Fruit fly (Drosophila melanogaster): Measurements from ENCODE around the gene HP1c.

The HP1c gene

dm6 chr3R:22726771-22727455 is 18.5 kb upstream of the HP1c start, which contains the start of gene CG45049:
Gene CG45049, plus strand, starts transcription at chr3R:22726967.
- TF ChIP-seq Dll (optimal IDR thresholded peaks at IDR 0.05) (no peak), psq (optimal IDR thresholded peaks at IDR 0.05) (no peak), CG8478 (optimal IDR thresholded peaks at IDR 0.05) (no peak), EcR (GFP tag; optimal IDR thresholded peaks at IDR 0.05) (no peak)

dm6 chr3R:22727456-22727833 is 18.0 kb upstream of the HP1c start:
- TF ChIP-seq usp (GFP tag; optimal IDR thresholded peaks at IDR 0.05) (no peak), Dll (optimal IDR thresholded peaks at IDR 0.05) (no peak), pan (optimal IDR thresholded peaks at IDR 0.05) (no peak), CG8478 (optimal IDR thresholded peaks at IDR 0.05) (no peak), EcR (GFP tag; optimal IDR thresholded peaks at IDR 0.05) (no peak), psq (optimal IDR thresholded peaks at IDR 0.05) (no peak)

dm6 chr3R:22727857-22728256 is 17.6 kb upstream of the HP1c start:
- TF ChIP-seq pan (optimal IDR thresholded peaks at IDR 0.05) (no peak), CG8478 (optimal IDR thresholded peaks at IDR 0.05) (no peak), psq (optimal IDR thresholded peaks at IDR 0.05) (no peak), EcR (GFP tag; optimal IDR thresholded peaks at IDR 0.05) (no peak), usp (GFP tag; optimal IDR thresholded peaks at IDR 0.05) (no peak), Dll (optimal IDR thresholded peaks at IDR 0.05) (no peak)

- no peak for TF ChIP-seq EcR (GFP tag; optimal IDR thresholded peaks at IDR 0.05)
- no peak for TF ChIP-seq pan (optimal IDR thresholded peaks at IDR 0.05)
- no peak for TF ChIP-seq usp (GFP tag; optimal IDR thresholded peaks at IDR 0.05)
- no peak for TF ChIP-seq CG8478 (optimal IDR thresholded peaks at IDR 0.05)
- TF ChIP-seq Dll (optimal IDR thresholded peaks at IDR 0.05), result no peak
- TF ChIP-seq psq (optimal IDR thresholded peaks at IDR 0.05), result no peak
Measured at dm6 chr3R:22732995-22733394, 12.4 kb upstream of the HP1c start.

dm6 chr3R:22733751-22734150 is 11.7 kb upstream of the HP1c start, which contains the start of gene Takl2:
Gene Takl2, minus strand, starts transcription at chr3R:22733851.
- TF ChIP-seq Dll (optimal IDR thresholded peaks at IDR 0.05), result no peak
- TF ChIP-seq usp (GFP tag; optimal IDR thresholded peaks at IDR 0.05), result no peak
- TF ChIP-seq pan (optimal IDR thresholded peaks at IDR 0.05), result no peak
- no peak for TF ChIP-seq psq (optimal IDR thresholded peaks at IDR 0.05)
- TF ChIP-seq CG8478 (optimal IDR thresholded peaks at IDR 0.05), result no peak
- TF ChIP-seq EcR (GFP tag; optimal IDR thresholded peaks at IDR 0.05), result no peak

- TF ChIP-seq EcR (GFP tag; optimal IDR thresholded peaks at IDR 0.05) (no peak), Dll (optimal IDR thresholded peaks at IDR 0.05) (no peak), usp (GFP tag; optimal IDR thresholded peaks at IDR 0.05) (no peak), psq (optimal IDR thresholded peaks at IDR 0.05) (no peak), pan (optimal IDR thresholded peaks at IDR 0.05) (no peak), CG8478 (optimal IDR thresholded peaks at IDR 0.05) (no peak)
Measured at dm6 chr3R:22740930-22741329, 4.5 kb upstream of the HP1c start, which contains the start of the genes Dcr-1 and CG6985. Gene Dcr-1, minus strand, starts transcription at chr3R:22741091. Gene CG6985, plus strand, starts transcription at chr3R:22741150.

dm6 chr3R:22747423-22748090 is 2.1 kb downstream of the HP1c start, which contains the start of gene CG17141:
Gene CG17141, minus strand, starts transcription at chr3R:22747599.
- TF ChIP-seq psq (optimal IDR thresholded peaks at IDR 0.05), result no peak
- no peak for TF ChIP-seq CG8478 (optimal IDR thresholded peaks at IDR 0.05)

- TF ChIP-seq Dll (optimal IDR thresholded peaks at IDR 0.05), result no peak
- TF ChIP-seq CG8478 (optimal IDR thresholded peaks at IDR 0.05), result no peak
Measured at dm6 chr3R:22748956-22749355, 3.5 kb downstream of the HP1c start, which contains the start of gene CG31139. Gene CG31139, minus strand, starts transcription at chr3R:22749056.

dm6 chr3R:22750039-22750438 is 4.6 kb downstream of the HP1c start:
- no peak for TF ChIP-seq Dll (optimal IDR thresholded peaks at IDR 0.05)
- no peak for TF ChIP-seq usp (GFP tag; optimal IDR thresholded peaks at IDR 0.05)
- TF ChIP-seq CG8478 (optimal IDR thresholded peaks at IDR 0.05), result no peak
- TF ChIP-seq pan (optimal IDR thresholded peaks at IDR 0.05), result no peak

dm6 chr3R:22750534-22750947 is 5.1 kb downstream of the HP1c start, which contains the start of the genes rumi, CG7029 and Usp12-46:
Gene rumi, minus strand, starts transcription at chr3R:22750597.
Gene CG7029, plus strand, starts transcription at chr3R:22750901.
Gene Usp12-46, plus strand, starts transcription at chr3R:22750901.
- no peak for TF ChIP-seq CG8478 (optimal IDR thresholded peaks at IDR 0.05)
- no peak for TF ChIP-seq pan (optimal IDR thresholded peaks at IDR 0.05)
- no peak for TF ChIP-seq usp (GFP tag; optimal IDR thresholded peaks at IDR 0.05)
- TF ChIP-seq Dll (optimal IDR thresholded peaks at IDR 0.05), result no peak
- no peak for TF ChIP-seq EcR (GFP tag; optimal IDR thresholded peaks at IDR 0.05)
- no peak for TF ChIP-seq psq (optimal IDR thresholded peaks at IDR 0.05)

- TF ChIP-seq CG8478 (optimal IDR thresholded peaks at IDR 0.05) (no peak), psq (optimal IDR thresholded peaks at IDR 0.05) (no peak), pan (optimal IDR thresholded peaks at IDR 0.05) (no peak), usp (GFP tag; optimal IDR thresholded peaks at IDR 0.05) (no peak)
Measured at dm6 chr3R:22751111-22751510, 5.7 kb downstream of the HP1c start.

- TF ChIP-seq pan (optimal IDR thresholded peaks at IDR 0.05) (no peak), EcR (GFP tag; optimal IDR thresholded peaks at IDR 0.05) (no peak), CG8478 (optimal IDR thresholded peaks at IDR 0.05) (no peak)
Measured at dm6 chr3R:22751698-22752097, 6.3 kb downstream of the HP1c start.

- TF ChIP-seq psq (optimal IDR thresholded peaks at IDR 0.05), result no peak
- no peak for TF ChIP-seq pan (optimal IDR thresholded peaks at IDR 0.05)
- TF ChIP-seq Dll (optimal IDR thresholded peaks at IDR 0.05), result no peak
- TF ChIP-seq CG8478 (optimal IDR thresholded peaks at IDR 0.05), result no peak
- no peak for TF ChIP-seq usp (GFP tag; optimal IDR thresholded peaks at IDR 0.05)
- no peak for TF ChIP-seq EcR (GFP tag; optimal IDR thresholded peaks at IDR 0.05)
Measured at dm6 chr3R:22752929-22753328, 7.5 kb downstream of the HP1c start.
